Fruit fly (Drosophila melanogaster) whole organism, pupa: Measurements from ENCODE around the gene CG5157.

ENCODE experiments used
- CG10348 ChIP-seq: fragments of 200-800 bp; sonication (Bioruptor generic); IDR thresholded peaks from 2 replicates; pipeline ENCODE4 v1.3.6; 2022; ENCODE audit warnings: missing biosample characterization, missing genetic modification characterization
- CG12605 ChIP-seq: fragments of 200-800 bp; sonication (Bioruptor generic); IDR thresholded peaks from 2 replicates; pipeline ENCODE4 v1.3.6; 2022; ENCODE audit warnings: missing biosample characterization, missing genetic modification characterization
- CG13204 ChIP-seq: fragments of 200-800 bp; sonication (Bioruptor generic); optimal IDR thresholded peaks from 2 replicates; lab custom pipeline; 2018; ENCODE audit warnings: missing biosample characterization, mild to moderate bottlenecking, missing genetic modification characterization, moderate library complexity
- CG14655 ChIP-seq: fragments of 200-800 bp; sonication (Bioruptor generic); optimal IDR thresholded peaks from 3 replicates; lab custom pipeline; 2017; ENCODE audit warnings: mild to moderate bottlenecking, missing biosample characterization, missing genetic modification reagents, missing genetic modification characterization
- CG15710 ChIP-seq: fragments of 200-800 bp; sonication (Bioruptor generic); optimal IDR thresholded peaks from 2 replicates; lab custom pipeline; 2018; ENCODE audit warnings: missing biosample characterization, mild to moderate bottlenecking, missing genetic modification characterization, moderate library complexity
- CG17806 ChIP-seq: fragments of 200-800 bp; sonication (Bioruptor generic); optimal IDR thresholded peaks from 2 replicates; lab custom pipeline; 2018; ENCODE audit warnings: missing biosample characterization, mild to moderate bottlenecking, missing genetic modification characterization, moderate library complexity
- CG32121 ChIP-seq: fragments of 200-800 bp; sonication (Bioruptor generic); IDR thresholded peaks from 2 replicates; pipeline ENCODE4 v1.3.6; 2022; ENCODE audit warnings: missing biosample characterization, missing genetic modification characterization
- CG34367 ChIP-seq: fragments of 200-800 bp; sonication (Bioruptor generic); optimal IDR thresholded peaks from 2 replicates; lab custom pipeline; 2018; ENCODE audit warnings: missing biosample characterization, mild to moderate bottlenecking, missing genetic modification characterization
- CG4496 ChIP-seq: fragments of 200-800 bp; sonication (Bioruptor generic); IDR thresholded peaks from 3 replicates; pipeline ENCODE4 v1.3.6; 2022; ENCODE audit warnings: missing biosample characterization, missing genetic modification characterization
- CG8159 ChIP-seq: fragments of 200-800 bp; sonication (Bioruptor generic); optimal IDR thresholded peaks from 3 replicates; lab custom pipeline; 2018; ENCODE audit warnings: missing biosample characterization, mild to moderate bottlenecking, missing genetic modification characterization, moderate library complexity
- CG8301 ChIP-seq: fragments of 200-800 bp; sonication (Bioruptor generic); optimal IDR thresholded peaks from 2 replicates; lab custom pipeline; 2018; ENCODE audit warnings: missing biosample characterization, mild to moderate bottlenecking, missing genetic modification characterization
- CG9948 ChIP-seq: fragments of 200-800 bp; sonication (Bioruptor generic); optimal IDR thresholded peaks from 2 replicates; lab custom pipeline; 2018; ENCODE audit warnings: missing biosample characterization, mild to moderate bottlenecking, missing genetic modification characterization, moderate library complexity
- D1 ChIP-seq: fragments of 200-800 bp; sonication (Bioruptor generic); optimal IDR thresholded peaks from 2 replicates; lab custom pipeline; 2018; ENCODE audit warnings: missing biosample characterization, mild to moderate bottlenecking, missing genetic modification characterization, moderate library complexity
- EcR ChIP-seq: fragments of 200-800 bp; sonication (Bioruptor generic); optimal IDR thresholded peaks from 3 replicates; lab custom pipeline; 2019; ENCODE audit warnings: missing biosample characterization, missing genetic modification characterization, mild to moderate bottlenecking, moderate library complexity, missing genetic modification reagents
- Ets98B ChIP-seq: fragments of 200-800 bp; sonication (Bioruptor generic); IDR thresholded peaks from 2 replicates; pipeline ENCODE4 v1.3.6; 2022; ENCODE audit warnings: missing biosample characterization, missing genetic modification characterization
- Pif1A ChIP-seq: fragments of 200-800 bp; sonication (Bioruptor generic); optimal IDR thresholded peaks from 3 replicates; lab custom pipeline; 2016; ENCODE audit warnings: missing biosample characterization, missing genetic modification characterization
- Pif1B ChIP-seq: fragments of 200-800 bp; sonication (Bioruptor generic); optimal IDR thresholded peaks from 3 replicates; lab custom pipeline; 2016; ENCODE audit warnings: missing biosample characterization, missing genetic modification characterization
- Snoo ChIP-seq: fragments of 200-800 bp; sonication (Bioruptor generic); optimal IDR thresholded peaks from 3 replicates; lab custom pipeline; 2017; ENCODE audit warnings: missing biosample characterization, mild to moderate bottlenecking, missing genetic modification characterization, inconsistent platforms
- fd96Ca ChIP-seq: fragments of 200-800 bp; sonication (Bioruptor generic); IDR thresholded peaks from 3 replicates; pipeline ENCODE4 v1.3.6; 2022; ENCODE audit warnings: missing biosample characterization, missing genetic modification characterization
- gl ChIP-seq: fragments of 200-800 bp; sonication (Bioruptor generic); optimal IDR thresholded peaks from 2 replicates; lab custom pipeline; 2018; ENCODE audit warnings: missing biosample characterization, mild to moderate bottlenecking, missing genetic modification characterization
- rn ChIP-seq: fragments of 200-800 bp; sonication (Bioruptor generic); IDR thresholded peaks from 2 replicates; pipeline ENCODE4 v1.3.6; 2022; ENCODE audit warnings: missing biosample characterization, missing genetic modification characterization

Gene CG5157

dm6 chr3L:16168503-16169189 lies 31.0 kb upstream of the CG5157 start:
- 0 out of 3 replicates have a peak, but pooled peaks have one; percentile 13 for TF ChIP-seq CG4496 (GFP tag; lab: Robert Waterston, UW)
- no peak for TF ChIP-seq gl (tag; lab: Kevin White, UChicago)
- peak; percentile 2 for TF ChIP-seq CG8301
- TF ChIP-seq CG32121: no peak
- TF ChIP-seq CG8159 (tag; lab: Kevin White, UChicago): peak; percentile 64
- peak; percentile 57 for TF ChIP-seq CG9948
- TF ChIP-seq CG13204 (GFP tag; lab: Kevin White, UChicago): peak; percentile 60
- peak; percentile 52 for TF ChIP-seq CG14655 (GFP tag; lab: Kevin White, UChicago)
- peak; percentile 45 for TF ChIP-seq CG17806 (tag; lab: Kevin White, UChicago)
- TF ChIP-seq CG15710 (tag; lab: Kevin White, UChicago): peak; percentile 38
- TF ChIP-seq D1 (tag; lab: Kevin White, UChicago): peak; percentile 1
- no peak for TF ChIP-seq fd96Ca (GFP tag; lab: Robert Waterston, UW)
- peak; percentile 21 for TF ChIP-seq EcR (GFP tag; lab: Kevin White, UChicago)
- no peak for TF ChIP-seq Pif1A (GFP tag; lab: Kevin White, UChicago)

dm6 chr3L:16167723-16168386 lies 30.2 kb upstream of the CG5157 start:
- TF ChIP-seq CG13204 (GFP tag; lab: Kevin White, UChicago) (peak; percentile 18), CG34367 (peak; percentile 10), rn (GFP tag; lab: Robert Waterston, UW) (no peak), Pif1B (GFP tag; lab: Kevin White, UChicago) (no peak), CG10348 (no peak), CG4496 (GFP tag; lab: Robert Waterston, UW) (no peak), CG8159 (tag; lab: Kevin White, UChicago) (peak; percentile 72), fd96Ca (GFP tag; lab: Robert Waterston, UW) (no peak), Pif1A (GFP tag; lab: Kevin White, UChicago) (no peak), CG8301 (no peak), CG15710 (tag; lab: Kevin White, UChicago) (peak; percentile 41), EcR (GFP tag; lab: Kevin White, UChicago) (peak; percentile 50), CG32121 (peak; percentile 62), CG12605 (GFP tag; lab: Robert Waterston, UW) (no peak), gl (tag; lab: Kevin White, UChicago) (no peak), CG9948 (peak; percentile 41), CG17806 (tag; lab: Kevin White, UChicago) (peak; percentile 58)

dm6 chr3L:16166998-16167344 lies 29.3 kb upstream of the CG5157 start:
- TF ChIP-seq CG17806 (tag; lab: Kevin White, UChicago) (no peak), EcR (GFP tag; lab: Kevin White, UChicago) (no peak), CG13204 (GFP tag; lab: Kevin White, UChicago) (no peak), CG8159 (tag; lab: Kevin White, UChicago) (no peak), CG32121 (no peak), CG4496 (GFP tag; lab: Robert Waterston, UW) (no peak), CG34367 (no peak), fd96Ca (GFP tag; lab: Robert Waterston, UW) (no peak), Pif1A (GFP tag; lab: Kevin White, UChicago) (no peak), Ets98B (GFP tag; lab: Robert Waterston, UW) (no peak), CG10348 (no peak), D1 (tag; lab: Kevin White, UChicago) (no peak), CG8301 (no peak)

DNA sequence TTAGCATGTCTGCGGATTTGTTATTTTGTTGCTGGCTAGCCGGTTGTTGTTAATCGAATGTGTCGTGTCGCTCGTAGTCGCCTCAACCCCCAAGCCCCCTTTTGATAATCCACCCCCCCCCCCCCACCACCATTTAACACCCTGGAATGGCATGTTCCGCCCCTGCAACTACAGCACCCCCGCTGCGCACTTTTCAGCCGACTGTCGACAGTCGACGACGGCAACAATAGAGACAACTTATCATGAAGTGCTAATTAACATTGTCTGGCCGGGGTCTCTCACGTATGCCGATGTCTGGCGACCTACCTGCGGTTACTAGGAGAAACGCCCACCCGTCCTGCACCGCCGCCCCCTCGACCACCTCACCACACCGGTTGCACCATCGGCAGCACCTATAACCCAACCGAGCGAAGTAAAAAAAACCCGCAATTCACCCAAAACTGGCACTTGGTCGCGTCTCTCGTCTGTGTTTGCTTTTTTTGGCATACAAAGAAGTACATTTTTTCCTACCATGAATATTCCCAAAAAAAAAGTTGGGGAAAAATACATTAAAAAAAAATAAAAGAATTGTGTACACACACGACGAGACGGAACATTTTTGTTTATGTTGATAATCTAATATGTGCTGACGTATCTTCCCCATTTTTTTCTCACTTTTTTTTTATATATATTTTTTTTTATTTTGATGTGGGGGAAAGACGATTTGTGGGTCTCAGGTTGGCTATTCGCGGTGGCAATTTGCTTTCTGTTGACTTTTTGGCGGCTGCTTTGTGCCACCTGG lies 28.7 kb upstream of the CG5157 start:
- no peak for TF ChIP-seq Snoo (tag; lab: Kevin White, UChicago)
- 0 out of 2 replicates have a peak, but pooled peaks have one; percentile 16 for TF ChIP-seq CG32121
- peak; percentile 14 for TF ChIP-seq CG13204 (GFP tag; lab: Kevin White, UChicago)

DNA sequence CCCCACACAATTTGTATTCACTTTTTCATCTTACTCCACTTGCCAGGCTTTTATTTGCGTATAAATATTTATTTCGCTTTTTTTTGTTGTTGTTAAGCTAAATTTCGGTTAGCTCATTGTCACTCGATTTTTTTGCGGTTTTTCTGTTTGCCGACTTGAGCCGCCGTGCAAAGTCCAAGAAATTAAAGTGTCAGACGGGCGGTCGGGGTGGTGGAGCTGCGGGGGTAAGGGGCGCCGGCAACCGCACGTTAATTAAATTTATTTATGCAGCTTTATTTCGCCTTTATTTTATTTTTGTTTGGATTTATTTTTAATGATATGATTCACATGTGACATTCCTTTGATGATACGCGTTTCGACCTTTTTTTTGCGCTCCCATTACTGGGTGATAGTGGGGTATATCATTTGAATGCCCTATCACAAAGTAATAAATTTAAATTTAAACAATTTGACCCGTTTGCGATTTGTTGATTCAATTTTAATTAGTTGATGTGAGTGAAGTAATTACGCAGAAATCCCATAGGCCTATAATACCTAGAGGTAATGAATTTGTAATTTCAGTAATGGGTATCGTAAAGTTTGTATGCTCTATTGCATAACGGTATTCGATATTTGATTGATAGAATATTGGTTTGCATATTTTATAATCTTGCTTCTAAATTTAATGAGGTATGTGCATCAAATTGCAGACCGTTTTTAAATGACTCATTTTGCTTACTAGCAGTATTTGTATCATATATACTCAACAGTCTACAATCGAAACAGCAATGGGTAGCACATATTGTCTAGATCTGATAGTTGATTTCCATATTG lies 27.9 kb upstream of the CG5157 start:
- TF ChIP-seq fd96Ca (GFP tag; lab: Robert Waterston, UW): no peak; the same call in 2 of the 3 replicates
- TF ChIP-seq CG4496 (GFP tag; lab: Robert Waterston, UW): 0 out of 3 replicates have a peak, but pooled peaks have one; percentile 33
- TF ChIP-seq CG8301: no peak
- TF ChIP-seq CG8159 (tag; lab: Kevin White, UChicago): no peak
- TF ChIP-seq CG12605 (GFP tag; lab: Robert Waterston, UW): no peak
- TF ChIP-seq Pif1B (GFP tag; lab: Kevin White, UChicago): no peak
- TF ChIP-seq Snoo (tag; lab: Kevin White, UChicago): peak; percentile 86
- 0 out of 2 replicates have a peak, but pooled peaks have one; percentile 33 for TF ChIP-seq CG32121
- no peak for TF ChIP-seq D1 (tag; lab: Kevin White, UChicago)
- TF ChIP-seq gl (tag; lab: Kevin White, UChicago): no peak
- no peak for TF ChIP-seq CG17806 (tag; lab: Kevin White, UChicago)
